Worm (Caenorhabditis elegans): ENCODE results near the gene R02D5.6.

The R02D5.6 gene

ce11 chrV:14519268-14519667 lies 1.4 kb upstream of the R02D5.6 start, which contains the start of gene R02D5.8:
Gene R02D5.8 (minus strand): TSS chrV:14519368.
- TF ChIP-seq eyg-1 (tag; optimal IDR thresholded peaks at IDR 0.05), result no peak
- TF ChIP-seq C08G9.2 (tag; optimal IDR thresholded peaks at IDR 0.05), result no peak
- no peak for TF ChIP-seq sox-2 (GFP tag; IDR thresholded peaks at IDR 0.05)
- TF ChIP-seq pag-3 (tag; optimal IDR thresholded peaks at IDR 0.05; ENCODE audit: borderline replicate concordance), result no peak
- no peak for TF ChIP-seq nfya-1 (tag; optimal IDR thresholded peaks at IDR 0.05)
- no peak for TF ChIP-seq sdc-2 (tag; optimal IDR thresholded peaks at IDR 0.05)
- TF ChIP-seq K02D7.2 (tag; optimal IDR thresholded peaks at IDR 0.05), result no peak

- TF ChIP-seq elt-2 (tag; optimal IDR thresholded peaks at IDR 0.05) (no peak), hlh-6 (tag; optimal IDR thresholded peaks at IDR 0.05) (no peak)
Measured at ce11 chrV:14510746-14511145, 7.2 kb downstream of the R02D5.6 start, which contains the start of gene R02D5.9. Gene R02D5.9 (minus strand): TSS chrV:14511123.

ce11 chrV:14508556-14508955 lies 9.4 kb downstream of the R02D5.6 start:
- TF ChIP-seq ref-2 (tag; optimal IDR thresholded peaks at IDR 0.05) (no peak), ama-1 (optimal IDR thresholded peaks at IDR 0.05) (no peak), K09A11.1 (tag; optimal IDR thresholded peaks at IDR 0.05; ENCODE audit: insufficient read depth) (no peak), dmd-4 (tag; optimal IDR thresholded peaks at IDR 0.05; ENCODE audit: borderline replicate concordance) (no peak), tbx-7 (tag; optimal IDR thresholded peaks at IDR 0.05) (no peak), sdc-2 (tag; optimal IDR thresholded peaks at IDR 0.05) (no peak), nhr-232 (tag; optimal IDR thresholded peaks at IDR 0.05) (no peak), ceh-9 (tag; optimal IDR thresholded peaks at IDR 0.05) (no peak), ets-4 (tag; optimal IDR thresholded peaks at IDR 0.05) (no peak)

- no peak for TF ChIP-seq K02D7.2 (tag; optimal IDR thresholded peaks at IDR 0.05)
- TF ChIP-seq ref-2 (tag; optimal IDR thresholded peaks at IDR 0.05), result peak; percentile 77
- TF ChIP-seq elt-4 (tag; optimal IDR thresholded peaks at IDR 0.05), result no peak
- peak; percentile 4 for TF ChIP-seq T23F11.4 (GFP tag; optimal IDR thresholded peaks at IDR 0.05)
Measured at ce11 chrV:14508005-14508521, 9.8 kb downstream of the R02D5.6 start, which contains the start of gene R02D5.1. Gene R02D5.1 (plus strand): TSS chrV:14508249.

ce11 chrV:14506713-14507675 lies 10.9 kb downstream of the R02D5.6 start:
- TF ChIP-seq ets-4 (tag; optimal IDR thresholded peaks at IDR 0.05) (no peak), unc-55 (GFP tag; optimal IDR thresholded peaks at IDR 0.05) (peak; percentile 6), rnt-1 (tag; optimal IDR thresholded peaks at IDR 0.05) (peak; percentile 22), elt-2 (tag; optimal IDR thresholded peaks at IDR 0.05) (peak; percentile 3)

- no peak for TF ChIP-seq sox-2 (GFP tag; IDR thresholded peaks at IDR 0.05)
- no peak for TF ChIP-seq fkh-10 (GFP tag; optimal IDR thresholded peaks at IDR 0.05)
- TF ChIP-seq zip-5 (tag; optimal IDR thresholded peaks at IDR 0.05), result no peak
- no peak for TF ChIP-seq eyg-1 (tag; optimal IDR thresholded peaks at IDR 0.05)
- no peak for TF ChIP-seq pros-1 (tag; optimal IDR thresholded peaks at IDR 0.05)
- no peak for TF ChIP-seq ceh-24 (tag; optimal IDR thresholded peaks at IDR 0.05)
- no peak for TF ChIP-seq unc-55 (GFP tag; optimal IDR thresholded peaks at IDR 0.05)
- peak; percentile 79 for TF ChIP-seq ref-2 (tag; optimal IDR thresholded peaks at IDR 0.05)
- peak; percentile 97 for TF ChIP-seq elt-2 (tag; optimal IDR thresholded peaks at IDR 0.05)
- TF ChIP-seq gmeb-2 (tag; optimal IDR thresholded peaks at IDR 0.05), result no peak
- TF ChIP-seq tbx-2 (tag; optimal IDR thresholded peaks at IDR 0.05), result no peak
- TF ChIP-seq pha-4 (tag; optimal IDR thresholded peaks at IDR 0.05), result no peak
- TF ChIP-seq ztf-16 (tag; optimal IDR thresholded peaks at IDR 0.05), result no peak
- no peak for TF ChIP-seq hlh-13 (GFP tag; optimal IDR thresholded peaks at IDR 0.05)
- no peak for TF ChIP-seq lim-6 (tag; optimal IDR thresholded peaks at IDR 0.05)
- TF ChIP-seq sdc-2 (tag; optimal IDR thresholded peaks at IDR 0.05), result no peak
- TF ChIP-seq unc-3 (GFP tag; conservative IDR thresholded peaks at IDR 0.05), result no peak
- no peak for TF ChIP-seq unc-3 (tag; optimal IDR thresholded peaks at IDR 0.05)
- no peak for TF ChIP-seq fax-1 (tag; optimal IDR thresholded peaks at IDR 0.05)
- TF ChIP-seq sox-4 (tag; optimal IDR thresholded peaks at IDR 0.05), result no peak
- no peak for TF ChIP-seq ceh-22 (tag; optimal IDR thresholded peaks at IDR 0.05)
- no peak for TF ChIP-seq nhr-11 (tag; optimal IDR thresholded peaks at IDR 0.05)
- no peak for TF ChIP-seq tbx-7 (tag; optimal IDR thresholded peaks at IDR 0.05)
- TF ChIP-seq rnt-1 (tag; optimal IDR thresholded peaks at IDR 0.05), result peak; percentile 45
- peak; percentile 10 for TF ChIP-seq ceh-31 (tag; optimal IDR thresholded peaks at IDR 0.05)
- peak; percentile 11 for TF ChIP-seq syd-9 (tag; optimal IDR thresholded peaks at IDR 0.05)
- no peak for TF ChIP-seq nfya-1 (tag; optimal IDR thresholded peaks at IDR 0.05)
Measured at ce11 chrV:14505745-14506214, 12.1 kb downstream of the R02D5.6 start.
